Worm (Caenorhabditis elegans) whole organism, young adult: ENCODE measurements around the gene abts-4.

Source experiments
- C06A6.2 ChIP-seq: fragments of 200-800 bp; sonication (Bioruptor generic); conservative IDR thresholded peaks from 2 replicates; pipeline ENCODE4 v1.3.6; 2022; ENCODE audit warnings: missing genetic modification characterization, missing compliant biosample characterization
- F33H1.4 ChIP-seq: fragments of 200-800 bp; sonication (Bioruptor generic); IDR thresholded peaks from 2 replicates; pipeline ENCODE4 v1.3.6; 2022; ENCODE audit warnings: missing genetic modification reagents, missing genetic modification characterization, missing compliant biosample characterization
- F52B5.7 ChIP-seq: sonication (generic microtip); optimal IDR thresholded peaks from 2 replicates; lab custom pipeline; 2016; ENCODE audit warnings: mild to moderate bottlenecking, missing genetic modification characterization, missing compliant biosample characterization
- F55B11.4 ChIP-seq: sonication (generic microtip); optimal IDR thresholded peaks from 2 replicates; lab custom pipeline; 2016; ENCODE audit warnings: missing compliant biosample characterization, missing genetic modification characterization, borderline replicate concordance; ENCODE audit not compliant: insufficient read depth
- F57C9.4 ChIP-seq: sonication (generic microtip); optimal IDR thresholded peaks from 2 replicates; lab custom pipeline; 2017; ENCODE audit warnings: mild to moderate bottlenecking, missing genetic modification characterization, missing compliant biosample characterization
- K11D2.4 ChIP-seq: fragments of 200-800 bp; sonication (Bioruptor generic); IDR thresholded peaks from 2 replicates; pipeline ENCODE4 v1.3.6; 2022; ENCODE audit warnings: missing genetic modification reagents, missing genetic modification characterization, missing compliant biosample characterization
- K12H6.12 ChIP-seq: fragments of 200-800 bp; sonication (Bioruptor generic); optimal IDR thresholded peaks from 2 replicates; lab custom pipeline; 2018; ENCODE audit warnings: mild to moderate bottlenecking, missing genetic modification characterization, missing compliant biosample characterization
- Y53F4B.3 ChIP-seq: fragments of 200-800 bp; sonication (Bioruptor generic); IDR thresholded peaks from 2 replicates; pipeline ENCODE4 v1.3.6; 2022; ENCODE audit warnings: missing genetic modification reagents, missing genetic modification characterization, missing compliant biosample characterization
- Y53G8AR.9 ChIP-seq: fragments of 200-800 bp; sonication (Bioruptor generic); conservative IDR thresholded peaks from 2 replicates; pipeline ENCODE4 v1.3.6; 2022; ENCODE audit warnings: missing genetic modification reagents, missing genetic modification characterization, missing compliant biosample characterization
- Y95B8A.8 ChIP-seq: fragments of 200-800 bp; sonication (Bioruptor generic); IDR thresholded peaks from 2 replicates; pipeline ENCODE4 v1.3.6; 2022; ENCODE audit warnings: missing genetic modification reagents, missing genetic modification characterization, missing compliant biosample characterization
- aptf-2 ChIP-seq: fragments of 200-800 bp; sonication (Bioruptor generic); conservative IDR thresholded peaks from 2 replicates; pipeline ENCODE4 v1.3.6; 2022; ENCODE audit warnings: missing genetic modification reagents, missing genetic modification characterization, missing compliant biosample characterization
- athp-1 ChIP-seq: sonication (generic microtip); optimal IDR thresholded peaks from 2 replicates; lab custom pipeline; 2017; ENCODE audit warnings: mild to moderate bottlenecking, missing genetic modification characterization, missing compliant biosample characterization
- attf-3 ChIP-seq: fragments of 200-800 bp; sonication (Bioruptor generic); conservative IDR thresholded peaks from 2 replicates; pipeline ENCODE4 v1.3.6; 2022; ENCODE audit warnings: missing genetic modification reagents, missing genetic modification characterization, missing compliant biosample characterization
- bed-2 ChIP-seq: fragments of 200-800 bp; sonication (Bioruptor generic); IDR thresholded peaks from 2 replicates; pipeline ENCODE4 v1.3.6; 2022; ENCODE audit warnings: missing genetic modification reagents, missing genetic modification characterization, missing compliant biosample characterization
- cebp-1 ChIP-seq, 2 experiments: fragments of 200-800 bp in 1 of 2; sonication (Bioruptor generic) in 1 of 2; sonication (generic microtip) in 1 of 2; IDR thresholded peaks in 1 of 2; optimal IDR thresholded peaks in 1 of 2; 2 replicates each; pipeline versions ENCODE4 v1.3.6 to Lab custom; 2017 to 2022; ENCODE audit warnings: missing compliant biosample characterization in 2 of 2, missing genetic modification characterization in 2 of 2, mild to moderate bottlenecking in 1 of 2, missing genetic modification reagents in 1 of 2, moderate library complexity in 1 of 2
- cebp-2 ChIP-seq: fragments of 200-800 bp; sonication (Bioruptor generic); IDR thresholded peaks from 2 replicates; pipeline ENCODE4 v1.3.6; 2022; ENCODE audit warnings: missing genetic modification characterization, missing compliant biosample characterization
- ceh-100 ChIP-seq: fragments of 200-800 bp; sonication (Bioruptor generic); IDR thresholded peaks from 2 replicates; pipeline ENCODE4 v1.3.6; 2022; ENCODE audit warnings: missing genetic modification reagents, missing genetic modification characterization, missing compliant biosample characterization
- ceh-79 ChIP-seq: sonication (generic microtip); optimal IDR thresholded peaks from 2 replicates; lab custom pipeline; 2017; ENCODE audit warnings: mild to moderate bottlenecking, missing genetic modification characterization, missing compliant biosample characterization
- die-1 ChIP-seq: sonication (generic microtip); optimal IDR thresholded peaks from 2 replicates; lab custom pipeline; 2016; ENCODE audit warnings: missing genotype, mild to moderate bottlenecking, missing genetic modification characterization, missing compliant biosample characterization
- egl-44 ChIP-seq: fragments of 200-800 bp; sonication (Bioruptor generic); IDR thresholded peaks from 2 replicates; pipeline ENCODE4 v1.3.6; 2022; ENCODE audit warnings: missing genetic modification reagents, missing genetic modification characterization, missing compliant biosample characterization
- egrh-3 ChIP-seq: fragments of 200-800 bp; sonication (Bioruptor generic); IDR thresholded peaks from 2 replicates; pipeline ENCODE4 v1.3.6; 2022; ENCODE audit warnings: missing genetic modification reagents, missing genetic modification characterization, missing compliant biosample characterization
- ekl-4 ChIP-seq: fragments of 200-800 bp; sonication (Bioruptor generic); IDR thresholded peaks from 2 replicates; pipeline ENCODE4 v1.3.6; 2022; ENCODE audit warnings: missing genetic modification reagents, missing genetic modification characterization, missing compliant biosample characterization
- ets-4 ChIP-seq: fragments of 200-800 bp; sonication (Bioruptor generic); optimal IDR thresholded peaks from 2 replicates; lab custom pipeline; 2018; ENCODE audit warnings: mild to moderate bottlenecking, missing genetic modification characterization, missing compliant biosample characterization
- hsf-1 ChIP-seq: fragments of 200-800 bp; sonication (Bioruptor generic); IDR thresholded peaks from 2 replicates; pipeline ENCODE4 v1.3.6; 2022; ENCODE audit warnings: missing genetic modification reagents, missing genetic modification characterization, missing compliant biosample characterization
- let-526 ChIP-seq: fragments of 200-800 bp; sonication (Bioruptor generic); IDR thresholded peaks from 2 replicates; pipeline ENCODE4 v1.3.6; 2022; ENCODE audit warnings: missing genetic modification reagents, missing genetic modification characterization, missing compliant biosample characterization
- let-607 ChIP-seq, 2 experiments: fragments of 200-800 bp in 1 of 2; sonication (Bioruptor generic) in 1 of 2; sonication (generic microtip) in 1 of 2; optimal IDR thresholded peaks; 2 replicates each; lab custom pipeline; 2016 to 2018; ENCODE audit warnings: mild to moderate bottlenecking in 2 of 2, missing compliant biosample characterization in 2 of 2, missing genetic modification characterization in 2 of 2, moderate library complexity in 2 of 2, missing genotype in 1 of 2
- lin-40 ChIP-seq: sonication (generic microtip); optimal IDR thresholded peaks from 2 replicates; lab custom pipeline; 2016; ENCODE audit warnings: missing genetic modification characterization, mild to moderate bottlenecking, missing compliant biosample characterization, missing genotype, missing genetic modification reagents
- lir-1 ChIP-seq: fragments of 200-800 bp; sonication (Bioruptor generic); conservative IDR thresholded peaks from 2 replicates; pipeline ENCODE4 v1.3.6; 2022; ENCODE audit warnings: missing genetic modification reagents, missing genetic modification characterization, missing compliant biosample characterization
- nfyb-1 ChIP-seq: fragments of 200-800 bp; sonication (Bioruptor generic); IDR thresholded peaks from 2 replicates; pipeline ENCODE4 v1.3.6; 2022; ENCODE audit warnings: missing genetic modification reagents, missing genetic modification characterization, missing compliant biosample characterization
- nhr-120 ChIP-seq: fragments of 200-800 bp; sonication (Bioruptor generic); IDR thresholded peaks from 2 replicates; pipeline ENCODE4 v1.3.6; 2022; ENCODE audit warnings: missing genetic modification characterization, missing compliant biosample characterization
- nhr-80 ChIP-seq: sonication (generic microtip); optimal IDR thresholded peaks from 2 replicates; lab custom pipeline; 2016; ENCODE audit warnings: missing genetic modification characterization, missing compliant biosample characterization
- nhr-90 ChIP-seq: sonication (generic microtip); optimal IDR thresholded peaks from 2 replicates; lab custom pipeline; 2016; ENCODE audit warnings: missing genotype, mild to moderate bottlenecking, missing genetic modification characterization, missing compliant biosample characterization
- pbrm-1 ChIP-seq: fragments of 200-800 bp; sonication (Bioruptor generic); IDR thresholded peaks from 2 replicates; pipeline ENCODE4 v1.3.6; 2022; ENCODE audit warnings: missing genetic modification reagents, missing genetic modification characterization, missing compliant biosample characterization
- pha-4 ChIP-seq: fragments of 150-350 bp; sonication (generic microtip); optimal IDR thresholded peaks from 2 replicates; lab custom pipeline; 2014; ENCODE audit warnings: missing biosample characterization, missing genetic modification reagents, missing genetic modification characterization
- rcor-1 ChIP-seq: fragments of 200-800 bp; sonication (Bioruptor generic); IDR thresholded peaks from 2 replicates; pipeline ENCODE4 v1.3.6; 2022; ENCODE audit warnings: missing genetic modification reagents, missing genetic modification characterization, missing compliant biosample characterization
- rec-8 ChIP-seq, 2 experiments: sonication (generic microtip); optimal IDR thresholded peaks; 2 replicates each; lab custom pipeline; 2016; ENCODE audit warnings: mild to moderate bottlenecking in 2 of 2, missing genetic modification characterization in 2 of 2, missing genetic modification reagents in 2 of 2, missing genotype in 2 of 2, missing biosample characterization in 1 of 2, missing compliant biosample characterization in 1 of 2, moderate library complexity in 1 of 2
- snpc-1.1 ChIP-seq: sonication (generic microtip); optimal IDR thresholded peaks from 2 replicates; lab custom pipeline; 2017; ENCODE audit warnings: missing genetic modification characterization, mild to moderate bottlenecking, missing compliant biosample characterization, antibody characterized with exemption, moderate library complexity, missing genotype, missing genetic modification reagents; ENCODE audit not compliant: insufficient read depth
- snpc-4 ChIP-seq, 5 experiments: fragments of 150-350 bp in 1 of 5; sonication (generic microtip) in 4 of 5; optimal IDR thresholded peaks; 2 replicates each; lab custom pipeline; 2014 to 2018; ENCODE audit warnings: missing genetic modification characterization in 5 of 5, missing biosample characterization in 3 of 5, antibody characterized with exemption in 2 of 5, mild to moderate bottlenecking in 2 of 5, missing compliant biosample characterization in 2 of 5, missing genotype in 2 of 5, moderate library complexity in 2 of 5, missing genetic modification reagents in 1 of 5
- unc-130 ChIP-seq: sonication (generic microtip); optimal IDR thresholded peaks from 2 replicates; lab custom pipeline; 2016; ENCODE audit warnings: missing genetic modification reagents, missing genetic modification characterization, missing compliant biosample characterization
- ztf-18 ChIP-seq: sonication (generic microtip); optimal IDR thresholded peaks from 2 replicates; lab custom pipeline; 2016; ENCODE audit warnings: missing genotype, mild to moderate bottlenecking, missing genetic modification characterization, missing compliant biosample characterization
- ztf-22 ChIP-seq: fragments of 200-800 bp; sonication (Bioruptor generic); optimal IDR thresholded peaks from 2 replicates; lab custom pipeline; 2018; ENCODE audit warnings: mild to moderate bottlenecking, missing genetic modification characterization, moderate library complexity, missing compliant biosample characterization
- ztf-26 ChIP-seq: sonication (generic microtip); optimal IDR thresholded peaks from 2 replicates; lab custom pipeline; 2017; ENCODE audit warnings: missing genetic modification characterization, missing compliant biosample characterization
- ztf-3 ChIP-seq: fragments of 200-800 bp; sonication (Bioruptor generic); optimal IDR thresholded peaks from 2 replicates; lab custom pipeline; 2018; ENCODE audit warnings: mild to moderate bottlenecking, missing genetic modification characterization, missing compliant biosample characterization

Gene abts-4

DNA sequence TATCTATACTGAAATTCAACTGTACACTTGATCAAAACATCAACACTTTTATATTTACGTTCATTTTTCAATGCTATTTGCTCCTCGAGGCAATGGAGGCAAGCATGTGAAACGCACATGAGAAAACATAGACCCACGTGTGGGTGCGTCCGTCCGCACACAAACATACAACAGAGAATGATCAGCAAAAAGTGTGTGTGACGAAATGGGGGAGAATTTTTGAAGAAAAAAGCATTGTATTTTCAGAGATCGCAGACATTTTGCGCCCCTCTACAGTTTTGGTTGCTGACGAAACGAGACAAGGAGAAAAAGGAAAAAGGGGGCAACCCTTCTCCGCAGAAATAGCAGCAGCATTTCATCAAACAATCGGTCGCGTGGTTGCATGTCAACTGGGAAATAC, 11.4 kb downstream of the abts-4 start (continued):
- TF ChIP-seq F52B5.7 (tag; lab: Kevin White, UChicago) (no peak), ceh-100 (GFP tag; lab: Robert Waterston, UW) (no peak), ceh-79 (tag; lab: Kevin White, UChicago) (no peak), F33H1.4 (GFP tag; lab: Robert Waterston, UW) (no peak), unc-130 (GFP tag; lab: Kevin White, UChicago) (no peak), ztf-22 (GFP tag; lab: Kevin White, UChicago) (peak; percentile 15), nfyb-1 (GFP tag; lab: Robert Waterston, UW) (peak; percentile 62), pha-4 (peak; percentile 97), Y95B8A.8 (peak; percentile 40; the same call in 1 of the 2 replicates), C06A6.2 (GFP tag; lab: Robert Waterston, UW) (peak; percentile 83), K12H6.12 (peak; percentile 86), cebp-1 (GFP tag; IDR thresholded peaks at IDR 0.05; lab: Robert Waterston, UW) (peak; percentile 89), cebp-1 (tag; optimal IDR thresholded peaks at IDR 0.05; lab: Kevin White, UChicago) (peak; percentile 96), hsf-1 (GFP tag; lab: Robert Waterston, UW) (no peak), lir-1 (GFP tag; lab: Robert Waterston, UW) (no peak), F55B11.4 (tag; lab: Kevin White, UChicago) (no peak), rcor-1 (GFP tag; lab: Robert Waterston, UW) (no peak), F57C9.4 (tag; lab: Kevin White, UChicago) (no peak), ets-4 (no peak), ztf-3 (peak; percentile 66), let-607 (tag; optimal IDR thresholded peaks at IDR 0.05; lab: Kevin White, UChicago) (no peak), nhr-120 (no peak), Y53F4B.3 (GFP tag; lab: Robert Waterston, UW) (no peak), rec-8 (tag; optimal IDR thresholded peaks at IDR 0.05; lab: Kevin White, UChicago) (no peak), snpc-1.1 (tag; lab: Kevin White, UChicago) (no peak), ekl-4 (GFP tag; lab: Robert Waterston, UW) (peak; percentile 45; the same call in 1 of the 2 replicates), bed-2 (GFP tag; lab: Robert Waterston, UW) (no peak), lin-40 (tag; lab: Kevin White, UChicago) (peak; percentile 87), attf-3 (no peak), nhr-90 (tag; lab: Kevin White, UChicago) (no peak)

DNA sequence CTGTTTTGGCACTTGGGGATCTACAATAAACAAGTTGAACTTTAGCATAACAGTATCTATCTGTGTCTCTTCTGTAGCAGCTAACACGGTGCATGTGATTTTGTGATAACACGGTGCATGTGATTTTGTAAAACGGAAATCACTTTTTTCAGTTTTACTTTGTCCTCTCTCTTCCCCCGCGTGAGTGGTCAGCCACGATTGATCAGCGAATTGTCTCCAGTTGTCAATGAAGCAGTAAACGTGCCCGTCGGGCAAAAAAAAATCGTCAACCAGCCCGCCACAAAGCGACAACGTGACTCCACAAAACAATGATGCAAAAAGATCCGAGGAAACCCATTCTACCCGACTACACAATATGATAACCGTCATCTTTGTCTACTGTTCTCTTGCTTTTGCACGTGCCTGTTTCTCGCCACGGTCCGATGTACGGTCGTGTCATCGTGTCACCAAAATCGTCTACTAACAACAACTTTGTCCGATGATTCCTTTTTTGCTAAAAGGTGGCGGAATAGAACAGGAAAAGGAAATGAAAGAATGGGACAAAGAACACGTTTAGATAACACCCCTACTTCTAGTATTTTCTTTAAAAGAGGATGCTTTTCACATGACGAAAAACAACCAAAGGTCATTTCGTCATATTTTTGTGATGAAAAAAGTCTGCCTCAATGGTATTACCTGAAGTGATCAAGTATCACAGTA, 12.3 kb downstream of the abts-4 start:
- TF ChIP-seq ztf-26 (tag; lab: Kevin White, UChicago) (peak; percentile 89), pha-4 (no peak), Y95B8A.8 (0 out of 2 replicates have a peak, but pooled peaks have one; percentile 47), die-1 (tag; lab: Kevin White, UChicago) (peak; percentile 63), pbrm-1 (GFP tag; lab: Robert Waterston, UW) (peak; percentile 45; the same call in 1 of the 2 replicates), ceh-79 (tag; lab: Kevin White, UChicago) (no peak), hsf-1 (GFP tag; lab: Robert Waterston, UW) (no peak), ztf-3 (no peak), Y53G8AR.9 (GFP tag; lab: Robert Waterston, UW) (peak; percentile 84), nhr-80 (tag; lab: Kevin White, UChicago) (peak; percentile 84), K11D2.4 (GFP tag; lab: Robert Waterston, UW) (peak; percentile 86), aptf-2 (GFP tag; lab: Robert Waterston, UW) (no peak), cebp-1 (GFP tag; IDR thresholded peaks at IDR 0.05; lab: Robert Waterston, UW) (0 out of 2 replicates have a peak, but pooled peaks have one; percentile 16), cebp-1 (tag; optimal IDR thresholded peaks at IDR 0.05; lab: Kevin White, UChicago) (peak; percentile 73), egl-44 (GFP tag; lab: Robert Waterston, UW) (peak; percentile 86), egrh-3 (GFP tag; lab: Robert Waterston, UW) (no peak), ztf-18 (tag; lab: Kevin White, UChicago) (no peak), snpc-4 (GFP tag; optimal IDR thresholded peaks at IDR 0.05; lab: Kevin White, UChicago) (no peak), snpc-4 (tag; optimal IDR thresholded peaks at IDR 0.05; lab: Kevin White, UChicago) (peak in 2 of 4 experiments; percentile 1 to 31), lir-1 (GFP tag; lab: Robert Waterston, UW) (peak; percentile 74), let-526 (GFP tag; lab: Robert Waterston, UW) (peak; percentile 74; the same call in 1 of the 2 replicates), athp-1 (tag; lab: Kevin White, UChicago) (no peak), cebp-2 (GFP tag; lab: Robert Waterston, UW) (no peak), nhr-90 (tag; lab: Kevin White, UChicago) (peak; percentile 73)
